Fruit fly (Drosophila melanogaster): ENCODE results near the gene Ugt304A1.
A peak's percentile ranks its signal among the peaks of the same experiment; 100 is the strongest.

The Ugt304A1 gene

DNA sequence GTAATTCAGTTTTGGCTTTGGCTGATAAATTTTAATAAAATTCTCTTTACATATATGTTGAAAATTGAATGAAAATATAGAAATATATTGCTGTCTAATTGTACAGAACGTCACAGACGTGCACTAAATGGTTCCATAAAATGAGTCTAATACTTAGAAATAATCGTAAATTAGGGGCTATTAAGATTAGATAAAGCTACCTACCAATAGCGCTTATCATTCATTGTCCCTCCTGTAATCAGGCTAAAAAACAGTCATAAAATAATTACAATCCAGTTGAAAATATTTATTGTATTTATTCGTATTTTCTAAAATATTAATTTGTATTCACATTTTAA is 2.1 kb downstream of the Ugt304A1 start (continued):
- TF ChIP-seq fd96Cb (tag; optimal IDR thresholded peaks at IDR 0.05) = no peak

DNA sequence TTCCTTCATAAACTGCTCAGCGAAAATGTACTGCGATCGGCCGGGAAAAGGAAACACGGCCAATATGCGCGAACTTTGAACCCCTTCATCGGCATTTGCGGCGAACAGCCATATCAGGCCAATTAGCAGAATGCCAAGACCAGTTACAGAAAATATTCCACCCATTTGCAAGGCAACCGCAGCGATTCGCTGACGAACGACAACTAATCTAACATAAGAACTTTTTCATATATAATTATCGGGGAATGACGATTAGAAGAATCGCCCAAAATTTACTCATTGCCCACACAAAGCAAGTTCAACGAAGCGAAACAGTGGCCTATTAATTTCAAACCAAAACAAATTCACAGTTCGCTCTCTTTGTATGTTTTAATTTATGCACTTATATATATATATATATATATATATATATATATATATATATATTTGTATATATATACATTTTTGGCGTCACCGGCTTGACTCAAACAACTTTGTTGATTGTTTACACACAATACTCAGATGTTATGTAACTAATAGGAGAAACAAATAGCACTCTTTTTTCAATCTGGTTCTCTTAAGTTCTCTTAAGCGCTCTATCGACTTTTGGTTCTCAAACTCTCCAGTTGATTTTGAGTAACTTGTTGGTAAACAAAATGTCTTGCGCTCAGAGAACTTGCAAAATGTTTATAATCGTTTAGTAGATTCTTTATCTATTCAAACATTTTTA is 2.6 kb downstream of the Ugt304A1 start, which contains the start of gene Ugt35A1:
Gene Ugt35A1, minus strand, starts transcription at position 205 of the 709 bp plus-strand sequence.
- TF ChIP-seq CG32767 (GFP tag; IDR thresholded peaks at IDR 0.05) (no peak), pan (optimal IDR thresholded peaks at IDR 0.05) (no peak), pan (GFP tag; optimal IDR thresholded peaks at IDR 0.05 in 1 of 2, IDR thresholded peaks at IDR 0.05 in 1 of 2) (no peak), CG9797 (GFP tag; optimal IDR thresholded peaks at IDR 0.05) (no peak), tna (GFP tag; IDR thresholded peaks at IDR 0.05; ENCODE audit: partially characterized antibody) (no peak), CG17829 (tag; optimal IDR thresholded peaks at IDR 0.05) (no peak), H2.0 (GFP tag; IDR thresholded peaks at IDR 0.05) (no peak), lbe (GFP tag; optimal IDR thresholded peaks at IDR 0.05) (no peak), CG4820 (GFP tag; optimal IDR thresholded peaks at IDR 0.05) (no peak), Jarid2 (GFP tag; optimal IDR thresholded peaks at IDR 0.05) (peak; percentile 71), CG8944 (GFP tag; optimal IDR thresholded peaks at IDR 0.05) (no peak), CG3726 (GFP tag; IDR thresholded peaks at IDR 0.05) (no peak), Mrtf (GFP tag; IDR thresholded peaks at IDR 0.05) (no peak), gsb (GFP tag; IDR thresholded peaks at IDR 0.05) (no peak), MBD-R2 (GFP tag; IDR thresholded peaks at IDR 0.05) (no peak), CG10209 (GFP tag; optimal IDR thresholded peaks at IDR 0.05) (no peak), CG9215 (GFP tag; IDR thresholded peaks at IDR 0.05) (no peak), danr (GFP tag; IDR thresholded peaks at IDR 0.05) (no peak), CG10366 (GFP tag; IDR thresholded peaks at IDR 0.05) (no peak), CG3163 (GFP tag; optimal IDR thresholded peaks at IDR 0.05) (peak; percentile 77), CG3995 (GFP tag; optimal IDR thresholded peaks at IDR 0.05) (no peak), CG11723 (GFP tag; optimal IDR thresholded peaks at IDR 0.05) (no peak), CG7556 (GFP tag; optimal IDR thresholded peaks at IDR 0.05) (no peak), CG1529 (GFP tag; optimal IDR thresholded peaks at IDR 0.05) (no peak), CG6654 (GFP tag; optimal IDR thresholded peaks at IDR 0.05) (no peak), Hr78 (GFP tag; optimal IDR thresholded peaks at IDR 0.05) (peak in 1 of 2 experiments; percentile 1), CG30020 (tag; optimal IDR thresholded peaks at IDR 0.05) (no peak), Deaf1 (tag; optimal IDR thresholded peaks at IDR 0.05) (no peak), CG2875 (GFP tag; optimal IDR thresholded peaks at IDR 0.05) (no peak), CG3407 (GFP tag; optimal IDR thresholded peaks at IDR 0.05) (no peak), CG31388 (GFP tag; optimal IDR thresholded peaks at IDR 0.05) (no peak), sob (GFP tag; IDR thresholded peaks at IDR 0.05) (no peak), z (GFP tag; IDR thresholded peaks at IDR 0.05) (peak; percentile 61; the same call in 2 of the 3 replicates), Dek (tag; optimal IDR thresholded peaks at IDR 0.05) (no peak), zfh1 (GFP tag; IDR thresholded peaks at IDR 0.05) (no peak), Poxn (GFP tag; IDR thresholded peaks at IDR 0.05) (no peak), sd (tag; optimal IDR thresholded peaks at IDR 0.05) (peak; percentile 66), mirr (GFP tag; optimal IDR thresholded peaks at IDR 0.05) (peak; percentile 68), CG17328 (GFP tag; IDR thresholded peaks at IDR 0.05) (no peak), croc (GFP tag; conservative IDR thresholded peaks at IDR 0.05) (no peak), CG7271 (tag; optimal IDR thresholded peaks at IDR 0.05) (no peak), CG15601 (tag; optimal IDR thresholded peaks at IDR 0.05) (no peak), CkIIα-i1 (GFP tag; IDR thresholded peaks at IDR 0.05) (no peak), CG17186 (GFP tag; optimal IDR thresholded peaks at IDR 0.05) (no peak), CG17385 (GFP tag; optimal IDR thresholded peaks at IDR 0.05) (no peak), al (GFP tag; IDR thresholded peaks at IDR 0.05) (0 out of 2 replicates have a peak, but pooled peaks have one; percentile 15), CG18476 (GFP tag; optimal IDR thresholded peaks at IDR 0.05) (no peak), exex (tag; optimal IDR thresholded peaks at IDR 0.05) (peak; percentile 91)
